Worm (Caenorhabditis elegans) whole organism, L4/young adult: ENCODE results near the gene nhr-19.
A peak's percentile ranks its signal among the peaks of the same experiment; 100 is the strongest.

Experiments
- W03F9.2 ChIP-seq: fragments of 150-350 bp; optimal IDR thresholded peaks from 2 replicates; lab custom pipeline; 2014; ENCODE audit warnings: missing biosample characterization, missing genetic modification characterization
- dao-5 ChIP-seq: sonication (generic microtip); optimal IDR thresholded peaks from 2 replicates; lab custom pipeline; 2016; ENCODE audit warnings: missing genotype, missing genetic modification characterization, moderate library complexity, missing compliant biosample characterization
- him-1 ChIP-seq: sonication (generic microtip); optimal IDR thresholded peaks from 2 replicates; lab custom pipeline; 2016; ENCODE audit warnings: missing genotype, missing genetic modification reagents, missing genetic modification characterization, missing compliant biosample characterization

The nhr-19 gene

DNA sequence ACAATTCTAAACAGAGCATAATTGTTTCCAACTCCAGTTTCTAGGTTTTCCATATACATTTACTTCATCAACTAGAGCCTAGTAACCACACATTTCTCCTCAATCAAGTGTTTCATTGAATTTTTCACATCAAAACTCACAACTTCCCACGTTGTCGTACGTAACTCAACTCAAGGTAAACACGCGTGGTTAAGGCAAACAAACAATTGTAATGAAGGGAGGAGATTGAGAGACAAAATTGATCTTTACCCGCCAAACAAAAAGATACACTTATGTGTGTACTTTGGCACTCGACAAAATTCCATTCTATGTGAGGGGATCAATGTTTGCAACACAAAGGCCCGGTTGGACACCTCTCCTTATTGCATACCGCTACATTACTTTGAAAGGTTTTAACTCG is at the start of gene nhr-19:
nhr-19 (minus strand) TSS at position 191 of the 400 bp plus-strand sequence.
- TF ChIP-seq him-1 (tag; lab: Kevin White, UChicago): no peak

- no peak for TF ChIP-seq W03F9.2
- TF ChIP-seq dao-5 (tag; lab: Kevin White, UChicago): no peak
- TF ChIP-seq him-1 (tag; lab: Kevin White, UChicago): no peak
These were observed 48.4 kb upstream of the nhr-19 start, which contains the start of gene ZK1307.2 for ce11 chrII:9653679-9654078. Gene ZK1307.2, minus strand, starts transcription at chrII:9653952.

DNA sequence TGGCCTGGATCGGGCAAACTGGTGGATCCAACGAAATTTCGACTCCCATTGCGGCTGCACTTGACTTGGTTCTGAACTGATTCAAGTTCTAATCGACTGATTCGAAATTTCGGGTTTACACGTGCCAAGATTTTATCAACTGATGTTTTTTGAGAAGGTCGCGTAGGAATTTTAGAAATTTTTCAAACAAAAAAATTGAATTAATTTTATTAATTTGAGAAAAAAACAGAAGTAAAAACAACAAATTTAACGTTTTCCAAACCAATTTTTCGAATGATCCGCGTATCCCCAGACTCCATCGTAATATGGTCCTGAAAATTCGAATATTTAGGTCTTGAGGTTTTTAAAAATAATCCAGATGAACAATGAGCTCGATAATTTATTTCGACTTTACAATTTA is 47.6 kb upstream of the nhr-19 start, which contains the start of gene ZK1307.3:
ZK1307.3 (minus strand) TSS at position 101 of the 400 bp plus-strand sequence.
- no peak for TF ChIP-seq dao-5 (tag; lab: Kevin White, UChicago)

DNA sequence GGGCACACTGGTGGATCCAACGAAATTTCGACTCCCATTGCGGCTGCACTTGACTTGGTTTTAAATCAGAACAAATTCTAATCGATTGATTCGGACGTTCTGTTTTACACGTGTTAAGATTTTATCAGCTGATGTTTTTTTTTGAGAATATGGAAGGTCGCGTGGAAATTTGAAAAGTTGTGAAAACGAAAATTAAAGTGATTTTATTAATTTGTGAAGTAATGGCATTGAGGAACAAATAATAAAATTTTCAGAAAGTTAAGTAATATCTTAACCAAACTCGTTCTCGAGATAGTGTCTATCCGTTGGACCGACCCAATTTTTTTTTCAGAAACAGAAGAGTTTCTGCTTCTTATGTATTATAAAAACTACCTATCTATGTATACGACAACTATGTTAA is 46.4 kb upstream of the nhr-19 start, which contains the start of gene ZK1307.4:
ZK1307.4 (minus strand) TSS at position 101 of the 400 bp plus-strand sequence.
- no peak for TF ChIP-seq him-1 (tag; lab: Kevin White, UChicago)
- TF ChIP-seq dao-5 (tag; lab: Kevin White, UChicago): no peak
- no peak for TF ChIP-seq W03F9.2

- TF ChIP-seq dao-5 (tag; lab: Kevin White, UChicago) (no peak), him-1 (tag; lab: Kevin White, UChicago) (no peak), W03F9.2 (no peak)
These were observed 43.9 kb upstream of the nhr-19 start, which contains the start of gene ZK1307.9 for ce11 chrII:9649191-9649590. Gene ZK1307.9, plus strand, starts transcription at chrII:9649491.

DNA sequence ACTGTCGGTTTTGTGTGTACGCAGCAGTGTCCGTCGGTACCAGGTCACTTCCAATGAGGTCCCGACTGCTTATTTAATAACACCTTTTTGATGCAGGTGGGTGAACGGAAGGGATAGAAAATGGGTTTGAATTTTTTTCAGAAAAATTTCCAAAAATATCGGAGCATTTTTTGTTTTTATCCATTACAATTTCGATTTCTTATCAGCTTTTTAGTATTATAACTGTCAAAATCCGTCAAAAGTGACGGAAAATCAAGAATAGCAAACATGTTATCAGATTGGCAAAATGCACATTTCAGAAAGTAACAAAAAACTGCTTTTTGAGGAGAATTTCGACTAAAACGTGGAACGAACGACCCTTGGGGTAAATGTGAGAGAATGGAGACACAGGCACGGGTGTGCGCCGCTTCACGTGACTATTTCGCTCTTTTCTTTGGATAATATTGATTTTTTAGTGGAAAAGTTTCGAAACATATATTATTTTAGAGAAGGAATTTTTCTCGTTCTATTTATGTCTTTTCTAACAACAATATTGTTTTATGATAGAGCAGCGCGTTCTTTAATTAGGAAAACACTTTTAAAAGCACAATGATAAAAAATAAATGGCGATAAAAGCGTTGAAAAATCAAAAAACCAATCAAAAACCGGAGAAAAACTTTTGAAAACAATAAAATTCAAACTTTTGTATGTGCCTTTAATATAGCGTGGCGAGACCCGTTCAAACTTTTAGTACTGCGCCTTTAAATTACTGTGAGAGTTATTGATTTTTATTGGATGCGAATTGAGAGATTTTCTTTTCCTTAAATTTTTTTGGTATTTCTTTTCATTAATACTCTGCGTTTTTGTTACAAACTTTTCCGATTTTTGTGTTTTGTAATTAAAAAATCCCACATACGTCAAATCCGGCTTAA is 41.9 kb upstream of the nhr-19 start, which contains the start of gene sqv-8:
sqv-8 (plus strand) TSS at position 51 of the 911 bp plus-strand sequence.
- TF ChIP-seq him-1 (tag; lab: Kevin White, UChicago) (no peak), dao-5 (tag; lab: Kevin White, UChicago) (no peak), W03F9.2 (no peak)

ce11 chrII:9646122-9646555 is 40.8 kb upstream of the nhr-19 start:
- TF ChIP-seq him-1 (tag; lab: Kevin White, UChicago) (no peak), dao-5 (tag; lab: Kevin White, UChicago) (no peak), W03F9.2 (no peak)

DNA sequence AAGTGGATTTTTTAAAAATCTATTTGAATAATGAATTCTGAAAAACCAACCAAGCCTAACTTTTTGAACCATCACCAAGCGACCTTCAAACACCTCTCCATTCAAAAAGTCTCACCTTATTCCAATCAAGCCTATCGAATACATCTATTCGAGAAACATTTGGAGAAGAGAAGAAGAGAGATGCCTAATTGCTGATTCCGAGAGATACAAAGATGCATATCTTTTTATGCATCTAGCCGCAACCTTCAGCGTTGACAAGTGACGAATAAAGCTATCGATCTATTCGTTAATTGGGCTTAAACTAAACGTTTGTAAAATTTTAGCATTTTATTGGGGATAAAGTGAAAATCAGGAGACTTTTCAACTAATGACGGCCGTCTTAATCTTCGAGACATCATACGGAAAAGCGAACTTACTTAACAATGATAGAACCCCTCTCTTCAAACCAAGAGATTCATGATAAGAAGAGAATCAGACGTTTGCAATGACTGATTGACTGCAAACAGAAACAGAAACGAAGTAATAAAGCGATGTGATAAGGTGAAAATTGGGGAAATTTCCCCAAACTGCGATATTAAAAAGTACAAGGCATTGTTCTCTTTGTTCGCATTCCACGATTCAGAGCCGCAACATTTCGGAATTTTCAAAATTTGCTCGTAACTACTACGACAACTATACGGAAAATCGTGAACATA is 39.8 kb upstream of the nhr-19 start:
- TF ChIP-seq W03F9.2 (peak; percentile 15), him-1 (tag; lab: Kevin White, UChicago) (no peak)

DNA sequence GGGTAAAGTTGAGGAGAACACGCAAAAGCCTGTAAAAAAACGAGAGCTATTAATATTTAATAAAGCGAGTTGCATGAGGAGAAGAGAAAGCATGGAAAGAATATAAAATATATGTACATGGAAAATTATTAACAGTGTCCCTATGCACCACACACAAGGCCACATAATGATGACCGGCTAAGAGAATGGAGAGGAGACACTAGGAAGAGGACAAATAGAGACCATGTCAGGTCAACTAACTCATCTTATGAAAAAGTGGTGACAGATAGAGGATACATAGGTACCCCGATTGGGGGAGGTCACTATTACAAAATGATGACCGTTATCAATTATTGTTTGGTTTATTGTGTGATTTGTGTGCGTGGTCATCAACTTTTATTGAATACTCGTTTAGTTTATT is 39.1 kb upstream of the nhr-19 start, which contains the start of gene fzr-1:
fzr-1 (minus strand) TSS at position 29 of the 400 bp plus-strand sequence.
- TF ChIP-seq W03F9.2 (no peak), him-1 (tag; lab: Kevin White, UChicago) (no peak), dao-5 (tag; lab: Kevin White, UChicago) (no peak)

ce11 chrII:9636300-9636699 is 31.0 kb upstream of the nhr-19 start, which contains the start of gene ZK1307.7:
Gene ZK1307.7, plus strand, starts transcription at chrII:9636600.
- no peak for TF ChIP-seq him-1 (tag; lab: Kevin White, UChicago)
- TF ChIP-seq W03F9.2: no peak
- TF ChIP-seq dao-5 (tag; lab: Kevin White, UChicago): no peak

DNA sequence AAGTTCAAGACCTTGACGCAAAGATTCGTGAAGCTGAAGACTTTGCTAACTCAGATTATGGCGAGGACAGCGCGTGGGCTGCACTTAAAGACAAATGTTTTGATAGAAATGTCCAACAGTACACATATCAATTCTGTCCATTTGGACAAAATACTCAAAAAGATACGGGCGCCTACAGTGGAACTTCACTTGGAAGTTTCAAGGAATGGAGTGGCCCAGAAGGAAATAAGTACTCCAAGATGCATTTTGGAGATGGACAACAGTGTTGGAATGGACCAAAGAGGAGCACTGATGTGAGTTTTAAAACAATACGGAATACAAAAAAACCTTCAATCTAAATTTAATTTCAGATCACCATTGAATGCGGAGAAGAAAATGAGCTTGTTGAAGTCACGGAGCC is 20.6 kb upstream of the nhr-19 start:
- TF ChIP-seq dao-5 (tag; lab: Kevin White, UChicago) (no peak), him-1 (tag; lab: Kevin White, UChicago) (no peak), W03F9.2 (no peak)

DNA sequence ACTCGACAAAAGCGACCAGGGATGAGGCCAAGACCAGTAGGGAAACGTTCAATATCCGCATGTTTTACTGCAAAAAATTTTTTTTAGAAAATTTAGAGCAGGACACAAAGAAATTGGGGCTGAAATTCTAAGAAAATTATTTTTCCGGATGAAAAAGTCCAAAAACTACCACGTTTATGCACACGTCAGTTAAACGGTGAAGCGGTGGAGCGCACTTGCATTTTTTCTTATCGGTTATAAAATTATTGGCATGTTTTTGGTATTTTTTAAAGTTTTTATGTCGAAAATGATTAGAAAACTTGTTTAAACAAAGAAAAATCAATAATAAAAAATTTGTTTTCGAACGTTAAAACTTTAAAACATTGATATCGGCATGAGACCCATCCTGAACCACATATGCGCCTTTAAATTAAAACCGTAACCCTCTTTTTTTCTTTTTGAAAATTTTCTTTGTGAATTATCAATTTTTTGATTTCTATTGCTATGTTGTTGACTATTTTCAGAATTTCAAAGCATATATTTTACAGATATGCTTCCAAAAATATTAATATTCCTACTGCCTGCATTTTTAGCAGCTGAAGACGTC is 18.9 kb upstream of the nhr-19 start, which contains the start of the genes dnj-20 and ZK1307.8:
dnj-20 (minus strand) TSS at position 67 of the 586 bp plus-strand sequence.
ZK1307.8 (plus strand) TSS at position 504 of the 586 bp plus-strand sequence.
- TF ChIP-seq dao-5 (tag; lab: Kevin White, UChicago) (no peak), W03F9.2 (peak; percentile 35)

- TF ChIP-seq W03F9.2 (peak; percentile 14), dao-5 (tag; lab: Kevin White, UChicago) (no peak)
These were observed 16.6 kb upstream of the nhr-19 start for ce11 chrII:9621913-9622348.
